Fruit fly (Drosophila melanogaster): ENCODE results near the gene CG8840.
A peak's percentile ranks its signal among the peaks of the same experiment; 100 is the strongest.

DNA sequence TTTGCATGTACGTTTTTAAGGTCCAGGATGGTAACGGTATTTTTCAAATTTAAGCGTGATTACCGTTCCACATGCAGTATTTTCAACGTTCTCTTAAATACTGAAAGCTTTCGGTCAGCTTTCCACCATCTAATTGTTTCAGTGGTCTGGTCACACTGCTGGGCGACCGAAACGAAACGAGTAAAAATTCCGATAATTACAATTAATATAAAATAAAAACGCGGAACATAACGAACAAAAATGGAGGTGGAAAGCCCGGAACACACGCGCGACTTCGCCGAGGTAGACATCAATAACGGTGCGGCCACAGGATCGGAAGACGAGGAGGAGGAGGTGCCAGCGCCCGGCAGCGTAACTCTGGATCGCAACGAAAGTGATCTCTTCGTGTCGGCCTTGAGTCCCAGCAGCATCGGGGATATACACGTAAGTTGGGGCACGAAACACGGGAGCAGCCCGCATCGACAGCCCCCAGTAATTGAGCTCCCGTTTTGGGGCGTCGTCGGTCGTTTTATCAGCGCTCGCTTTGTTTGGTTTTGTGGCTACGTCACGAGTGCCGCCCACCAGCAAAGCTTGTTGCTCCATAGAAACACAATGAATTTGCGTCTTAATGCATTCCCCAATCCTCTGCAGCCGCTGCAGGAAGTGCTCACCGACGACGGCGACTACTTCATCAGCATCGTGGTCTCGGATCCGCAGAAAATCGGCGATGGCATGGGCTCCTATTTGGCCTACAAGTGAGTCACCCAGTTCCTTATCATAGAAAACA lies 39.4 kb downstream of the CG8840 start, which contains the start of gene Snx1:
- TF ChIP-seq CG9705 (GFP tag; optimal IDR thresholded peaks at IDR 0.05) (no peak), Hr83 (GFP tag; optimal IDR thresholded peaks at IDR 0.05; ENCODE audit: poor library complexity, severe bottlenecking) (no peak), Hnf4 (GFP tag; optimal IDR thresholded peaks at IDR 0.05) (no peak), Abd-B (GFP tag; optimal IDR thresholded peaks at IDR 0.05) (no peak), Mio (GFP tag; optimal IDR thresholded peaks at IDR 0.05) (no peak), psq (GFP tag; optimal IDR thresholded peaks at IDR 0.05) (no peak), rgr (GFP tag; optimal IDR thresholded peaks at IDR 0.05) (no peak), CG32264 (GFP tag; optimal IDR thresholded peaks at IDR 0.05) (no peak), Myc (optimal IDR thresholded peaks at IDR 0.05) (no peak), tai (GFP tag; optimal IDR thresholded peaks at IDR 0.05) (no peak), Rel (GFP tag; optimal IDR thresholded peaks at IDR 0.05) (no peak), Rel (tag; optimal IDR thresholded peaks at IDR 0.05) (peak; percentile 80), br (GFP tag; optimal IDR thresholded peaks at IDR 0.05) (no peak), pan (optimal IDR thresholded peaks at IDR 0.05) (no peak)

Measured in whole organism, wandering third instar larva.